Worm (Caenorhabditis elegans) whole organism, L1 larva: ENCODE data around the gene srx-34.

Source experiments
- C04F5.9 ChIP-seq: sonication (generic microtip); optimal IDR thresholded peaks from 2 replicates; lab custom pipeline; 2016; ENCODE audit warnings: missing genetic modification characterization, missing compliant biosample characterization
- C34B4.2 ChIP-seq: sonication (generic microtip); optimal IDR thresholded peaks from 2 replicates; lab custom pipeline; 2017; ENCODE audit warnings: mild to moderate bottlenecking, missing genetic modification characterization, missing compliant biosample characterization
- F16B12.6 ChIP-seq: fragments of 150-350 bp; optimal IDR thresholded peaks from 2 replicates; lab custom pipeline; 2014; ENCODE audit warnings: missing biosample characterization, missing genetic modification characterization
- Y116A8C.19 ChIP-seq: sonication (generic microtip); optimal IDR thresholded peaks from 2 replicates; lab custom pipeline; 2016; ENCODE audit warnings: missing compliant biosample characterization, missing genetic modification characterization, borderline replicate concordance
- alr-1 ChIP-seq: fragments of 200-800 bp; sonication (Bioruptor generic); optimal IDR thresholded peaks from 2 replicates; lab custom pipeline; 2018; ENCODE audit warnings: borderline replicate concordance, mild to moderate bottlenecking, missing genetic modification characterization, missing compliant biosample characterization
- aly-2 ChIP-seq: fragments of 150-350 bp; optimal IDR thresholded peaks from 2 replicates; lab custom pipeline; 2014; ENCODE audit warnings: missing biosample characterization, missing genetic modification characterization
- ama-1 ChIP-seq: fragments of 150-350 bp; optimal IDR thresholded peaks from 2 replicates; lab custom pipeline; 2014
- ceh-63 ChIP-seq: fragments of 200-800 bp; sonication (Bioruptor generic); optimal IDR thresholded peaks from 2 replicates; lab custom pipeline; 2018; ENCODE audit warnings: mild to moderate bottlenecking, missing genetic modification characterization, missing compliant biosample characterization
- ceh-8 ChIP-seq: fragments of 200-800 bp; sonication (Bioruptor generic); optimal IDR thresholded peaks from 2 replicates; lab custom pipeline; 2018; ENCODE audit warnings: mild to moderate bottlenecking, missing genetic modification characterization, moderate library complexity, missing compliant biosample characterization
- ceh-88 ChIP-seq: fragments of 200-800 bp; sonication (Bioruptor generic); IDR thresholded peaks from 2 replicates; pipeline ENCODE4 v1.3.6; 2022; ENCODE audit warnings: missing genetic modification characterization, missing compliant biosample characterization
- ceh-90 ChIP-seq: sonication (generic microtip); optimal IDR thresholded peaks from 2 replicates; lab custom pipeline; 2016; ENCODE audit warnings: missing genetic modification characterization, missing compliant biosample characterization
- dsc-1 ChIP-seq: sonication (generic microtip); optimal IDR thresholded peaks from 2 replicates; lab custom pipeline; 2016; ENCODE audit warnings: mild to moderate bottlenecking, missing genetic modification characterization, missing compliant biosample characterization
- egl-13 ChIP-seq: sonication (generic microtip); optimal IDR thresholded peaks from 2 replicates; lab custom pipeline; 2016; ENCODE audit warnings: missing genotype, missing genetic modification reagents, missing genetic modification characterization, missing compliant biosample characterization
- egl-27 ChIP-seq, 2 experiments: fragments of 150-350 bp in 1 of 2; sonication (generic microtip); optimal IDR thresholded peaks; 3 replicates each; lab custom pipeline; 2017 to 2018; ENCODE audit warnings: missing biosample characterization in 2 of 2, missing genetic modification characterization in 2 of 2, missing genetic modification reagents in 2 of 2
- elt-2 ChIP-seq: sonication (generic microtip); optimal IDR thresholded peaks from 2 replicates; lab custom pipeline; 2016; ENCODE audit warnings: missing genetic modification characterization, mild to moderate bottlenecking, inconsistent platforms, missing compliant biosample characterization, missing genetic modification reagents
- elt-3 ChIP-seq, 6 experiments: fragments of 150-350 bp in 1 of 6; sonication (generic microtip); optimal IDR thresholded peaks; 2 replicates each; lab custom pipeline; 2017 to 2018; ENCODE audit warnings: missing biosample characterization in 6 of 6, missing genetic modification characterization in 6 of 6, inconsistent platforms in 1 of 6
- ets-5 ChIP-seq: fragments of 200-800 bp; sonication (Bioruptor generic); IDR thresholded peaks from 2 replicates; pipeline ENCODE4 v1.3.6; 2022; ENCODE audit warnings: missing genetic modification characterization, missing compliant biosample characterization
- fkh-10 ChIP-seq: sonication (generic microtip); optimal IDR thresholded peaks from 2 replicates; lab custom pipeline; 2017; ENCODE audit warnings: missing biosample characterization, missing genetic modification reagents, missing genetic modification characterization
- fos-1 ChIP-seq: fragments of 150-350 bp; optimal IDR thresholded peaks from 2 replicates; lab custom pipeline; 2014; ENCODE audit warnings: missing biosample characterization, missing genetic modification characterization
- hlh-17 ChIP-seq: fragments of 200-800 bp; sonication (Bioruptor generic); optimal IDR thresholded peaks from 2 replicates; lab custom pipeline; 2018; ENCODE audit warnings: missing genetic modification characterization, mild to moderate bottlenecking, missing compliant biosample characterization, moderate library complexity, borderline replicate concordance
- hpl-2 ChIP-seq: fragments of 150-350 bp; optimal IDR thresholded peaks from 2 replicates; lab custom pipeline; 2014; ENCODE audit warnings: missing biosample characterization, missing genetic modification reagents, missing genetic modification characterization
- irx-1 ChIP-seq: sonication (generic microtip); optimal IDR thresholded peaks from 2 replicates; lab custom pipeline; 2016; ENCODE audit warnings: missing genetic modification characterization, missing compliant biosample characterization
- isw-1 ChIP-seq: fragments of 200-800 bp; sonication (Bioruptor generic); IDR thresholded peaks from 2 replicates; pipeline ENCODE4 v1.3.6; 2022; ENCODE audit warnings: missing genetic modification characterization, missing compliant biosample characterization
- lin-15B ChIP-seq: fragments of 150-350 bp; sonication (generic microtip); optimal IDR thresholded peaks from 3 replicates; lab custom pipeline; 2014; ENCODE audit warnings: missing biosample characterization, missing genetic modification characterization
- lin-39 ChIP-seq: fragments of 150-350 bp; optimal IDR thresholded peaks from 2 replicates; lab custom pipeline; 2014; ENCODE audit warnings: missing biosample characterization, missing genetic modification reagents, missing genetic modification characterization
- lir-3 ChIP-seq: sonication (generic microtip); optimal IDR thresholded peaks from 2 replicates; lab custom pipeline; 2016; ENCODE audit warnings: mild to moderate bottlenecking, missing genetic modification characterization, moderate library complexity, missing compliant biosample characterization; ENCODE audit not compliant: poor library complexity
- mef-2 ChIP-seq: fragments of 150-350 bp; optimal IDR thresholded peaks from 2 replicates; lab custom pipeline; 2014; ENCODE audit warnings: missing biosample characterization, missing genetic modification characterization
- nhr-11 ChIP-seq: fragments of 150-350 bp; optimal IDR thresholded peaks from 2 replicates; lab custom pipeline; 2014; ENCODE audit warnings: missing biosample characterization, missing genetic modification characterization
- nhr-20 ChIP-seq: sonication (generic microtip); optimal IDR thresholded peaks from 2 replicates; lab custom pipeline; 2016; ENCODE audit warnings: mild to moderate bottlenecking, missing genetic modification characterization, missing compliant biosample characterization
- nhr-28 ChIP-seq: fragments of 150-350 bp; optimal IDR thresholded peaks from 2 replicates; lab custom pipeline; 2014; ENCODE audit warnings: missing biosample characterization, missing genetic modification characterization
- nhr-76 ChIP-seq: sonication (generic microtip); optimal IDR thresholded peaks from 2 replicates; lab custom pipeline; 2017; ENCODE audit warnings: missing biosample characterization, missing genetic modification characterization
- nhr-85 ChIP-seq: sonication (generic microtip); peaks from one replicate; lab custom pipeline; 2016; ENCODE audit warnings: missing genetic modification characterization, inconsistent platforms, missing compliant biosample characterization
- pax-3 ChIP-seq: fragments of 200-800 bp; sonication (Bioruptor generic); optimal IDR thresholded peaks from 2 replicates; lab custom pipeline; 2018; ENCODE audit warnings: mild to moderate bottlenecking, missing genetic modification characterization, moderate library complexity, missing compliant biosample characterization
- pqm-1 ChIP-seq: sonication (generic microtip); optimal IDR thresholded peaks from 3 replicates; lab custom pipeline; 2017; ENCODE audit warnings: missing biosample characterization, missing genetic modification characterization
- skn-1 ChIP-seq: fragments of 150-350 bp; optimal IDR thresholded peaks from 2 replicates; lab custom pipeline; 2014; ENCODE audit warnings: missing biosample characterization, missing genetic modification characterization
- snu-23 ChIP-seq: sonication (generic microtip); optimal IDR thresholded peaks from 2 replicates; lab custom pipeline; 2016; ENCODE audit warnings: missing genetic modification characterization, missing compliant biosample characterization
- tlp-1 ChIP-seq: fragments of 150-350 bp; optimal IDR thresholded peaks from 2 replicates; lab custom pipeline; 2014; ENCODE audit warnings: missing biosample characterization, missing genetic modification characterization
- vab-15 ChIP-seq: sonication (generic microtip); optimal IDR thresholded peaks from 2 replicates; lab custom pipeline; 2017; ENCODE audit warnings: missing genotype, mild to moderate bottlenecking, missing genetic modification characterization, missing compliant biosample characterization

The srx-34 gene

ce11 chrV:7123979-7124378 is 3.9 kb upstream of the srx-34 start:
- no peak for TF ChIP-seq elt-2 (tag; lab: Kevin White, UChicago)
- TF ChIP-seq, all 84 proteins: peak for 0

- TF ChIP-seq isw-1, result no peak
- no peak for TF ChIP-seq pqm-1 (tag; lab: Kevin White, UChicago)
- TF ChIP-seq skn-1, result no peak
- TF ChIP-seq lin-39 (tag; lab: Kevin White, UChicago), result no peak
- TF ChIP-seq Y116A8C.19 (tag; lab: Kevin White, UChicago), result no peak
- TF ChIP-seq hlh-17, result no peak
- TF ChIP-seq fos-1 (tag; lab: Kevin White, UChicago), result no peak
- no peak for TF ChIP-seq C04F5.9 (tag; lab: Kevin White, UChicago)
- TF ChIP-seq ets-5, result no peak
- TF ChIP-seq ceh-8 (GFP tag; lab: Kevin White, UChicago), result no peak
- no peak for TF ChIP-seq nhr-20
- no peak for TF ChIP-seq lir-3 (tag; lab: Kevin White, UChicago)
- no peak for TF ChIP-seq irx-1 (tag; lab: Kevin White, UChicago)
Observed at ce11 chrV:7123188-7123708, 3.2 kb upstream of the srx-34 start, which contains the start of gene lmd-5. TSS of gene lmd-5 (plus strand) at chrV:7123658.

- TF ChIP-seq F16B12.6 (tag; lab: Kevin White, UChicago) (no peak), vab-15 (tag; lab: Kevin White, UChicago) (no peak), lin-15B (tag; lab: Kevin White, UChicago) (no peak), tlp-1 (no peak), pax-3 (tag; lab: Kevin White, UChicago) (no peak), fkh-10 (GFP tag; lab: Kevin White, UChicago) (no peak), nhr-28 (tag; lab: Kevin White, UChicago) (no peak), ceh-90 (tag; lab: Kevin White, UChicago) (no peak), nhr-85 (tag; lab: Kevin White, UChicago) (no peak), egl-27 (tag; optimal IDR thresholded peaks at IDR 0.05; lab: Kevin White, UChicago) (no peak), dsc-1 (tag; lab: Kevin White, UChicago) (no peak), hpl-2 (GFP tag; lab: Kevin White, UChicago) (no peak), egl-13 (no peak), aly-2 (tag; lab: Kevin White, UChicago) (no peak), elt-3 (tag; optimal IDR thresholded peaks at IDR 0.05; lab: Kevin White, UChicago) (no peak), nhr-76 (no peak), snu-23 (GFP tag; lab: Kevin White, UChicago) (no peak), nhr-11 (tag; lab: Kevin White, UChicago) (no peak), ceh-88 (no peak), ama-1 (no peak)
- TF ChIP-seq, all 84 proteins: peak for 0
Observed at ce11 chrV:7118796-7119195, 1.3 kb downstream of the srx-34 start, which contains the start of gene srx-33. TSS of gene srx-33 (minus strand) at chrV:7118896.

ce11 chrV:7112223-7112622 is 7.8 kb downstream of the srx-34 start:
- TF ChIP-seq ceh-63 (GFP tag; lab: Kevin White, UChicago) (peak; percentile 84), C34B4.2 (tag; lab: Kevin White, UChicago) (no peak), elt-3 (tag; optimal IDR thresholded peaks at IDR 0.05; lab: Kevin White, UChicago) (no peak), hpl-2 (GFP tag; lab: Kevin White, UChicago) (no peak), mef-2 (tag; lab: Kevin White, UChicago) (no peak), alr-1 (no peak)
